Fruit fly (Drosophila melanogaster): ENCODE results near the gene dunk.

- TF ChIP-seq ovo (GFP tag; optimal IDR thresholded peaks at IDR 0.05) = no peak
- TF ChIP-seq cic (GFP tag; optimal IDR thresholded peaks at IDR 0.05) = no peak
- no peak for TF ChIP-seq Hr96 (GFP tag; optimal IDR thresholded peaks at IDR 0.05)
- no peak for TF ChIP-seq kay (GFP tag; ENCODE audit: borderline replicate concordance)
- TF ChIP-seq CG5204 (GFP tag; optimal IDR thresholded peaks at IDR 0.05) = no peak
These were observed 11.5 kb upstream of the dunk start for dm6 chr2L:22139960-22140359.

Measured in whole organism, adult.